Worm (Caenorhabditis elegans): ENCODE measurements around the gene F38A5.6.

DNA sequence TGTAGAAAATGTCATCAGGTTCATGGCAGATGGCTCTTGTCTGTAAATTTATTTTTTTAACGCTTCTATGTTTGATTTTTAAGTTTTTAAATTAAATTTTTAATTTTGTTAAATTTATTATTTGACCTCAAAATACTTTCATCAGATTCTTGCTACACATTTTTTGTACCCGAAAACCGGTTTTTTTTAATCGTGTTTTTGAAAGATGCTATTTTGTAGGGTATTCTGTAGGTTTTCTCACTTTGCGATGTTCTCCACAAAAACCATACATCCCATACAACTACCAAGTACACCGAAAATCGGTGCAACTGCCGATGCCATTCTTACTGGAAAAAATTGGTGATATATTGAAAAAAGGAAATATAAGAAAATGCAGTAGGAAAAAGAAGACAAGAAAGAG lies 8.7 kb upstream of the F38A5.6 start, which contains the start of gene nstp-2:
- TF ChIP-seq hmbx-1 (tag; optimal IDR thresholded peaks at IDR 0.05) (no peak), ets-7 (tag; optimal IDR thresholded peaks at IDR 0.05) (no peak), flt-1 (GFP tag; IDR thresholded peaks at IDR 0.05) (no peak), sea-1 (GFP tag; conservative IDR thresholded peaks at IDR 0.05) (no peak), pes-1 (GFP tag; IDR thresholded peaks at IDR 0.05) (no peak), scrt-1 (GFP tag; IDR thresholded peaks at IDR 0.05) (no peak), tbx-37 (GFP tag; conservative IDR thresholded peaks at IDR 0.05) (no peak), ama-1 (optimal IDR thresholded peaks at IDR 0.05) (no peak), tra-4 (tag; optimal IDR thresholded peaks at IDR 0.05) (no peak), aly-1 (tag; optimal IDR thresholded peaks at IDR 0.05) (no peak), hnd-1 (tag; optimal IDR thresholded peaks at IDR 0.05) (no peak), ceh-13 (GFP tag; optimal IDR thresholded peaks at IDR 0.05) (no peak), F13C5.2 (tag; optimal IDR thresholded peaks at IDR 0.05) (no peak), hmg-4 (GFP tag; optimal IDR thresholded peaks at IDR 0.05) (no peak)

All from whole organism, early embryonic.